Worm (Caenorhabditis elegans) whole organism, L2 larva: ENCODE data around the gene T19B10.2.

Experiments
- C34F6.9 ChIP-seq: fragments of 150-350 bp; optimal IDR thresholded peaks from 2 replicates; lab custom pipeline; 2014; ENCODE audit warnings: missing biosample characterization, missing genetic modification characterization
- F13H6.1 ChIP-seq: sonication (generic microtip); optimal IDR thresholded peaks from 2 replicates; lab custom pipeline; 2016; ENCODE audit warnings: missing genetic modification characterization, missing compliant biosample characterization
- R02D3.7 ChIP-seq: fragments of 150-350 bp; optimal IDR thresholded peaks from 2 replicates; lab custom pipeline; 2014; ENCODE audit warnings: missing biosample characterization, missing genetic modification characterization
- Y55F3AM.14 ChIP-seq: fragments of 200-800 bp; sonication (Bioruptor generic); optimal IDR thresholded peaks from 2 replicates; lab custom pipeline; 2018; ENCODE audit warnings: mild to moderate bottlenecking, missing genetic modification characterization, missing compliant biosample characterization
- ZK546.5 ChIP-seq: sonication (generic microtip); optimal IDR thresholded peaks from 2 replicates; lab custom pipeline; 2017; ENCODE audit warnings: missing biosample characterization, missing genetic modification characterization
- alr-1 ChIP-seq: fragments of 150-350 bp; optimal IDR thresholded peaks from 2 replicates; lab custom pipeline; 2014; ENCODE audit warnings: missing biosample characterization, missing genetic modification characterization
- aly-2 ChIP-seq: fragments of 150-350 bp; optimal IDR thresholded peaks from 2 replicates; lab custom pipeline; 2014; ENCODE audit warnings: missing biosample characterization, missing genetic modification characterization
- ama-1 ChIP-seq: fragments of 150-350 bp; optimal IDR thresholded peaks from 2 replicates; lab custom pipeline; 2018; ENCODE audit warnings: inconsistent platforms
- blmp-1 ChIP-seq: sonication (generic microtip); optimal IDR thresholded peaks from 2 replicates; lab custom pipeline; 2017; ENCODE audit warnings: missing genetic modification characterization, mild to moderate bottlenecking, missing compliant biosample characterization, antibody characterized with exemption, moderate library complexity; ENCODE audit not compliant: insufficient read depth
- ceh-16 ChIP-seq: fragments of 150-350 bp; optimal IDR thresholded peaks from 2 replicates; lab custom pipeline; 2014; ENCODE audit warnings: missing biosample characterization, missing genetic modification characterization
- ceh-82 ChIP-seq: fragments of 150-350 bp; optimal IDR thresholded peaks from 2 replicates; lab custom pipeline; 2014; ENCODE audit warnings: missing biosample characterization, missing genetic modification characterization
- crh-2 ChIP-seq: sonication (generic microtip); optimal IDR thresholded peaks from 2 replicates; lab custom pipeline; 2017; ENCODE audit warnings: missing biosample characterization, missing genetic modification characterization
- dmd-4 ChIP-seq: sonication (generic microtip); optimal IDR thresholded peaks from 2 replicates; lab custom pipeline; 2017; ENCODE audit warnings: missing biosample characterization, missing genetic modification characterization
- egl-27 ChIP-seq: sonication (generic microtip); optimal IDR thresholded peaks from 3 replicates; lab custom pipeline; 2017; ENCODE audit warnings: missing biosample characterization, missing genetic modification reagents, missing genetic modification characterization
- elt-1 ChIP-seq: fragments of 150-350 bp; optimal IDR thresholded peaks from 2 replicates; lab custom pipeline; 2014; ENCODE audit warnings: missing biosample characterization, missing genetic modification characterization
- elt-3 ChIP-seq: sonication (generic microtip); optimal IDR thresholded peaks from 2 replicates; lab custom pipeline; 2017; ENCODE audit warnings: missing biosample characterization, missing genetic modification characterization
- fos-1 ChIP-seq: fragments of 150-350 bp; optimal IDR thresholded peaks from 2 replicates; lab custom pipeline; 2014; ENCODE audit warnings: missing biosample characterization, missing genetic modification characterization
- gmeb-1 ChIP-seq: fragments of 150-350 bp; optimal IDR thresholded peaks from 2 replicates; lab custom pipeline; 2014; ENCODE audit warnings: missing biosample characterization, missing genetic modification characterization
- lin-11 ChIP-seq: fragments of 150-350 bp; sonication (generic microtip); optimal IDR thresholded peaks from 2 replicates; lab custom pipeline; 2014; ENCODE audit warnings: missing biosample characterization, missing genetic modification characterization, inconsistent platforms, mixed read lengths
- lin-13 ChIP-seq: fragments of 150-350 bp; optimal IDR thresholded peaks from 2 replicates; lab custom pipeline; 2014; ENCODE audit warnings: missing biosample characterization, missing genetic modification reagents, missing genetic modification characterization
- lin-39 ChIP-seq: fragments of 150-350 bp; optimal IDR thresholded peaks from 2 replicates; lab custom pipeline; 2014; ENCODE audit warnings: missing biosample characterization, missing genetic modification reagents, missing genetic modification characterization
- lsy-2 ChIP-seq, 2 experiments: fragments of 150-350 bp in 1 of 2; sonication (generic microtip) in 1 of 2; optimal IDR thresholded peaks; 2 replicates each; lab custom pipeline; 2014 to 2017; ENCODE audit warnings: missing biosample characterization in 2 of 2, missing genetic modification characterization in 2 of 2
- mab-5 ChIP-seq: fragments of 150-350 bp; optimal IDR thresholded peaks from 2 replicates; lab custom pipeline; 2014; ENCODE audit warnings: missing biosample characterization, missing genetic modification characterization
- mbf-1 ChIP-seq: sonication (generic microtip); optimal IDR thresholded peaks from 2 replicates; lab custom pipeline; 2017; ENCODE audit warnings: missing biosample characterization, missing genetic modification characterization
- mdl-1 ChIP-seq, 2 experiments: fragments of 150-350 bp in 1 of 2; sonication (generic microtip) in 1 of 2; optimal IDR thresholded peaks; 2 replicates each; lab custom pipeline; 2017; ENCODE audit warnings: missing biosample characterization in 2 of 2, missing genetic modification characterization in 2 of 2
- nhr-10 ChIP-seq: sonication (generic microtip); optimal IDR thresholded peaks from 2 replicates; lab custom pipeline; 2017; ENCODE audit warnings: missing biosample characterization, missing genetic modification characterization
- nhr-11 ChIP-seq: fragments of 150-350 bp; optimal IDR thresholded peaks from 2 replicates; lab custom pipeline; 2014; ENCODE audit warnings: missing biosample characterization, missing genetic modification characterization
- nhr-12 ChIP-seq: fragments of 150-350 bp; optimal IDR thresholded peaks from 2 replicates; lab custom pipeline; 2014; ENCODE audit warnings: missing biosample characterization, missing genetic modification characterization
- nhr-129 ChIP-seq: fragments of 150-350 bp; optimal IDR thresholded peaks from 2 replicates; lab custom pipeline; 2014; ENCODE audit warnings: missing biosample characterization, missing genetic modification characterization
- nhr-21 ChIP-seq: fragments of 150-350 bp; optimal IDR thresholded peaks from 2 replicates; lab custom pipeline; 2014; ENCODE audit warnings: missing biosample characterization, missing genetic modification characterization
- nhr-23 ChIP-seq: fragments of 150-350 bp; optimal IDR thresholded peaks from 2 replicates; lab custom pipeline; 2014; ENCODE audit warnings: missing biosample characterization, missing genetic modification reagents, missing genetic modification characterization
- nhr-237 ChIP-seq: fragments of 150-350 bp; optimal IDR thresholded peaks from 2 replicates; lab custom pipeline; 2014; ENCODE audit warnings: missing biosample characterization, missing genetic modification characterization
- nhr-25 ChIP-seq: fragments of 150-350 bp; sonication (generic microtip); optimal IDR thresholded peaks from 3 replicates; lab custom pipeline; 2014; ENCODE audit warnings: missing biosample characterization, missing genetic modification characterization
- nhr-6 ChIP-seq: fragments of 150-350 bp; optimal IDR thresholded peaks from 2 replicates; lab custom pipeline; 2014; ENCODE audit warnings: missing biosample characterization, missing genetic modification characterization
- nhr-77 ChIP-seq: fragments of 150-350 bp; optimal IDR thresholded peaks from 2 replicates; lab custom pipeline; 2014; ENCODE audit warnings: missing biosample characterization, missing genetic modification characterization
- peb-1 ChIP-seq: fragments of 150-350 bp; optimal IDR thresholded peaks from 2 replicates; lab custom pipeline; 2014; ENCODE audit warnings: missing biosample characterization, missing genetic modification characterization
- sem-4 ChIP-seq: fragments of 150-350 bp; optimal IDR thresholded peaks from 2 replicates; lab custom pipeline; 2014; ENCODE audit warnings: missing biosample characterization, missing genetic modification reagents, missing genetic modification characterization
- sma-3 ChIP-seq: sonication (generic microtip); optimal IDR thresholded peaks from 2 replicates; lab custom pipeline; 2016; ENCODE audit warnings: missing genetic modification reagents, missing genetic modification characterization, missing compliant biosample characterization
- snpc-4 ChIP-seq: fragments of 150-350 bp; optimal IDR thresholded peaks from 2 replicates; lab custom pipeline; 2014; ENCODE audit warnings: missing biosample characterization, missing genetic modification characterization
- unc-39 ChIP-seq: fragments of 150-350 bp; optimal IDR thresholded peaks from 2 replicates; lab custom pipeline; 2014; ENCODE audit warnings: missing biosample characterization, missing genetic modification characterization
- unc-55 ChIP-seq: fragments of 150-350 bp; sonication (generic microtip); optimal IDR thresholded peaks from 3 replicates; lab custom pipeline; 2014; ENCODE audit warnings: missing biosample characterization, missing genetic modification reagents, missing genetic modification characterization
- unc-62 ChIP-seq: fragments of 150-350 bp; optimal IDR thresholded peaks from 2 replicates; lab custom pipeline; 2014; ENCODE audit warnings: missing biosample characterization, missing genetic modification reagents, missing genetic modification characterization
- zag-1 ChIP-seq: fragments of 150-350 bp; optimal IDR thresholded peaks from 2 replicates; lab custom pipeline; 2014; ENCODE audit warnings: missing biosample characterization, missing genetic modification characterization
- ztf-1 ChIP-seq: fragments of 200-800 bp; sonication (Bioruptor generic); conservative IDR thresholded peaks from 2 replicates; pipeline ENCODE4 v1.3.6; 2022; ENCODE audit warnings: missing genetic modification characterization, missing compliant biosample characterization
- ztf-11 ChIP-seq: sonication (generic microtip); optimal IDR thresholded peaks from 2 replicates; lab custom pipeline; 2017; ENCODE audit warnings: missing biosample characterization, missing genetic modification characterization
- ztf-4 ChIP-seq: fragments of 150-350 bp; optimal IDR thresholded peaks from 2 replicates; lab custom pipeline; 2014; ENCODE audit warnings: missing biosample characterization, missing genetic modification characterization

The T19B10.2 gene

DNA sequence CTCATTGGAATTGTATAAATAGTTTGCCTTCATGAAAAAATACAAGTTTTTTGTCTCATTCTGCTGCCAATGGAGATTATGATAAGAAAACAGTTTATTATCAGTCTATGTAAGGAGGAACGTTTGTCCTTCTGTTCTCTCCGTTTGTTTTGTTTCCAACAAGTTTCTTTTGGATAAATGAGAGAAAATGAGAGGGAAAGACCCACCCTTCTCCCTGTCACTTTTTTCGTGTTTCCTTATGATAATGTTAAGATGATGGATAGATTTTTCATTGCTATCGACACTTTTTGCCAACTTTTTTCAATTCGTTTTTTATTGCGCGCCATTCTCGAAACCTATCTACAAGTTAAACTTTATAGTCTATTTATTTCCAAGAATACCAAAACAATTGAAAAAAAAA lies 10.1 kb downstream of the T19B10.2 start:
- no peak for TF ChIP-seq snpc-4
- no peak for TF ChIP-seq gmeb-1 (tag; lab: Kevin White, UChicago)
- TF ChIP-seq F13H6.1: no peak
- peak; percentile 53 for TF ChIP-seq blmp-1 (tag; lab: Kevin White, UChicago)
- TF ChIP-seq, all 48 proteins: peak for 1

DNA sequence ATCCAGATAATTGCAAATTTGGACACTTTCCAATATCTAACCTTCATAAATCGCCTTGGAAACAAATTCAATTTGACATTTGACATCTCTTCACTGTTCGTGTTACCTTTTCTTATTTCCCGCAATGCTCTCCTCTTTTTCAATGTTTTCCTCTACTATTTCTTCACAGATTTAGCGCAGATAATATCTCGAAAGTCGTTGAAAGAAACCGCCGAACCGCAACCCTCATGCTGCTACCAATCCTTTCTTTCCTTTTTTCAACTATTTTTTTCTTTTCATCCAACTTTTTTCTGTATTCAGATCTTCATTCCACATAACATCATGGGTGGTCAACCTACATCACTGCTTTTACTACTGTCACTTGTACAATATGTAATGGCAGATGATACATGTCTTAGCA lies 13.2 kb downstream of the T19B10.2 start, which contains the start of gene T19B10.5:
Gene T19B10.5, plus strand, starts transcription at position 301 of the 400 bp plus-strand sequence.
- TF ChIP-seq ama-1 (lab: Kevin White, UChicago) (no peak), alr-1 (no peak), C34F6.9 (no peak), R02D3.7 (no peak), nhr-21 (tag; lab: Kevin White, UChicago) (no peak), aly-2 (tag; lab: Kevin White, UChicago) (no peak)

DNA sequence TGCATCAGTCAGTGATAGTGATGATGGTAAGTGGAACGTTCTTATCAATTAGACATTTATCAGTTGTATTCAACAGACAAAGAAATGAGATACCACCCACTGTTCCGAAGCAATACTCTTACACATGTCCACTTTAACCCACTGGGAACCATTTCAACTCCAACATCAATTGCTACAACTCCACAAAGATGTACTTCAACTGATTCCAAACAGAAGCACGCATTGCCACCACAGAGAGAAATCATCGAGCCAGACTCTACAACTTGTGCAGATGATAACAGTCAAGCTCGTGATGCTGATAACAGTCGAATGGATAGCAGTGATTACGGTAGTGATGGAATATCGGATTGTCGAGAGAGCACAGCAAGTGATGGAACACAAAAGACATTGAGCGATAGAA lies 14.8 kb downstream of the T19B10.2 start:
- TF ChIP-seq elt-3 (tag; lab: Kevin White, UChicago) (no peak), lsy-2 (tag; optimal IDR thresholded peaks at IDR 0.05; lab: Kevin White, UChicago) (peak in 1 of 2 experiments; percentile 7), fos-1 (tag; lab: Kevin White, UChicago) (peak; percentile 64)
- TF ChIP-seq, all 48 proteins: peak for 2

DNA sequence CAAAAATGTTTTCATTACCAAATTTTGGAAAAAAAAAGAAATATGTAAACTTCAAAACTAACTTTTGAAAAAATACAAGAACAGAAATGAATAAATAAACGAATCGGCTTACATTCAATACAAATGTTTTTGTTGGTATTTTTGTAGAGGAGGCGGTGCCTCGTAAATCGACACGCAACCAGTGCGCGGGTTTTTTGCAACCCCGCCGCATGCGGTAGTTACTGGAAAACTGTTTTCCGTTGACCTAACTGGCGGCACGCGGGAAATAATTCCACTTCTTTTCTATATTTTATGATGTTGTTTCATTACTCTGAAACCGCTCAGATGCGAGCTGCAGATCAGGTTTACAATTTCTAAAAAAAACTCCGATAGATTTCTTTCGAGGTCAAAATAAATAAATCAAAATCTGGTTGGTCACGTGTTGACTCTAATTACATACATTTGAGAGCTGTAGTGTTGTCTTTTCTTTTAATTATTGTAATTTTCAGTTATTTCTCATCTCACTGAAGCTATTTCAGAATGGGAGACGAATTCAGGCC lies 18.2 kb downstream of the T19B10.2 start, which contains the start of the genes dvc-1 and ima-1:
Gene dvc-1, minus strand, starts transcription at position 145 of the 539 bp plus-strand sequence.
Gene ima-1, plus strand, starts transcription at position 489 of the 539 bp plus-strand sequence.
- TF ChIP-seq nhr-237 (tag; lab: Kevin White, UChicago) (no peak), mbf-1 (no peak), peb-1 (tag; lab: Kevin White, UChicago) (no peak), unc-39 (tag; lab: Kevin White, UChicago) (no peak), ceh-82 (tag; lab: Kevin White, UChicago) (peak; percentile 69), nhr-129 (tag; lab: Kevin White, UChicago) (peak; percentile 65), Y55F3AM.14 (GFP tag; lab: Kevin White, UChicago) (no peak), ztf-1 (GFP tag; lab: Robert Waterston, UW) (no peak), elt-1 (no peak), blmp-1 (tag; lab: Kevin White, UChicago) (no peak), F13H6.1 (peak; percentile 59), nhr-12 (tag; lab: Kevin White, UChicago) (no peak), unc-55 (GFP tag; lab: Kevin White, UChicago) (no peak), zag-1 (tag; lab: Kevin White, UChicago) (no peak), ztf-11 (tag; lab: Kevin White, UChicago) (no peak), ceh-16 (tag; lab: Kevin White, UChicago) (no peak), elt-3 (tag; lab: Kevin White, UChicago) (no peak), nhr-10 (no peak), gmeb-1 (tag; lab: Kevin White, UChicago) (peak; percentile 69), ztf-4 (no peak), lin-39 (tag; lab: Kevin White, UChicago) (no peak), nhr-6 (no peak), lin-13 (GFP tag; lab: Kevin White, UChicago) (no peak), egl-27 (tag; lab: Kevin White, UChicago) (no peak), C34F6.9 (peak; percentile 57), alr-1 (no peak), ama-1 (lab: Kevin White, UChicago) (no peak), nhr-21 (tag; lab: Kevin White, UChicago) (peak; percentile 7), sem-4 (no peak), sma-3 (GFP tag; lab: Kevin White, UChicago) (peak; percentile 60), fos-1 (tag; lab: Kevin White, UChicago) (peak; percentile 2), nhr-11 (tag; lab: Kevin White, UChicago) (no peak), crh-2 (tag; lab: Kevin White, UChicago) (peak; percentile 66), R02D3.7 (peak; percentile 89), snpc-4 (no peak), dmd-4 (tag; lab: Kevin White, UChicago) (no peak), lin-11 (tag; lab: Kevin White, UChicago) (peak; percentile 62), nhr-25 (tag; lab: Kevin White, UChicago) (peak; percentile 64), mdl-1 (tag; optimal IDR thresholded peaks at IDR 0.05; lab: Kevin White, UChicago) (no peak), unc-62 (GFP tag; lab: Kevin White, UChicago) (no peak), mab-5 (tag; lab: Kevin White, UChicago) (no peak), nhr-77 (no peak), lsy-2 (tag; optimal IDR thresholded peaks at IDR 0.05; lab: Kevin White, UChicago) (peak; percentile 25 to 73), nhr-23 (no peak), ZK546.5 (tag; lab: Kevin White, UChicago) (no peak)
